Worm (Caenorhabditis elegans) whole organism, young adult: Measurements from ENCODE around the gene C39E9.12.

ENCODE experiments used
- Y95B8A.8 ChIP-seq: fragments of 200-800 bp; sonication (Bioruptor generic); IDR thresholded peaks from 2 replicates; pipeline ENCODE4 v1.3.6; 2022; ENCODE audit warnings: missing genetic modification reagents, missing genetic modification characterization, missing compliant biosample characterization
- aptf-2 ChIP-seq: fragments of 200-800 bp; sonication (Bioruptor generic); conservative IDR thresholded peaks from 2 replicates; pipeline ENCODE4 v1.3.6; 2022; ENCODE audit warnings: missing genetic modification reagents, missing genetic modification characterization, missing compliant biosample characterization
- die-1 ChIP-seq: sonication (generic microtip); optimal IDR thresholded peaks from 2 replicates; lab custom pipeline; 2016; ENCODE audit warnings: missing genotype, mild to moderate bottlenecking, missing genetic modification characterization, missing compliant biosample characterization
- efl-1 ChIP-seq: fragments of 150-350 bp; optimal IDR thresholded peaks from 2 replicates; lab custom pipeline; 2014; ENCODE audit warnings: missing biosample characterization, missing genetic modification reagents, missing genetic modification characterization
- egl-18 ChIP-seq: fragments of 200-800 bp; sonication (Bioruptor generic); IDR thresholded peaks from 2 replicates; pipeline ENCODE4 v1.3.6; 2022; ENCODE audit warnings: missing genetic modification reagents, missing genetic modification characterization, missing compliant biosample characterization
- ets-4 ChIP-seq: fragments of 200-800 bp; sonication (Bioruptor generic); optimal IDR thresholded peaks from 2 replicates; lab custom pipeline; 2018; ENCODE audit warnings: mild to moderate bottlenecking, missing genetic modification characterization, missing compliant biosample characterization
- hmg-1.2 ChIP-seq: fragments of 200-800 bp; sonication (Bioruptor generic); IDR thresholded peaks from 2 replicates; pipeline ENCODE4 v1.3.6; 2022; ENCODE audit warnings: missing genetic modification reagents, missing genetic modification characterization, missing compliant biosample characterization
- lin-26 ChIP-seq: fragments of 200-800 bp; sonication (Bioruptor generic); IDR thresholded peaks from 2 replicates; pipeline ENCODE4 v1.3.6; 2022; ENCODE audit warnings: missing genetic modification reagents, missing genetic modification characterization, missing compliant biosample characterization
- madf-6 ChIP-seq: fragments of 200-800 bp; sonication (Bioruptor generic); IDR thresholded peaks from 2 replicates; pipeline ENCODE4 v1.3.6; 2022; ENCODE audit warnings: missing genetic modification reagents, missing genetic modification characterization, missing compliant biosample characterization
- nhr-27 ChIP-seq: fragments of 200-800 bp; sonication (Bioruptor generic); optimal IDR thresholded peaks from 2 replicates; lab custom pipeline; 2018; ENCODE audit warnings: mild to moderate bottlenecking, missing genetic modification characterization, moderate library complexity, missing compliant biosample characterization
- pha-4 ChIP-seq: fragments of 150-350 bp; sonication (generic microtip); optimal IDR thresholded peaks from 2 replicates; lab custom pipeline; 2014; ENCODE audit warnings: missing biosample characterization, missing genetic modification reagents, missing genetic modification characterization
- snpc-1.3 ChIP-seq: sonication (generic microtip); optimal IDR thresholded peaks from 2 replicates; lab custom pipeline; 2017; ENCODE audit warnings: missing genetic modification characterization, mild to moderate bottlenecking, missing compliant biosample characterization, antibody characterized with exemption, moderate library complexity, missing genotype, missing genetic modification reagents; ENCODE audit not compliant: insufficient read depth
- ztf-22 ChIP-seq: fragments of 200-800 bp; sonication (Bioruptor generic); optimal IDR thresholded peaks from 2 replicates; lab custom pipeline; 2018; ENCODE audit warnings: mild to moderate bottlenecking, missing genetic modification characterization, moderate library complexity, missing compliant biosample characterization

DNA sequence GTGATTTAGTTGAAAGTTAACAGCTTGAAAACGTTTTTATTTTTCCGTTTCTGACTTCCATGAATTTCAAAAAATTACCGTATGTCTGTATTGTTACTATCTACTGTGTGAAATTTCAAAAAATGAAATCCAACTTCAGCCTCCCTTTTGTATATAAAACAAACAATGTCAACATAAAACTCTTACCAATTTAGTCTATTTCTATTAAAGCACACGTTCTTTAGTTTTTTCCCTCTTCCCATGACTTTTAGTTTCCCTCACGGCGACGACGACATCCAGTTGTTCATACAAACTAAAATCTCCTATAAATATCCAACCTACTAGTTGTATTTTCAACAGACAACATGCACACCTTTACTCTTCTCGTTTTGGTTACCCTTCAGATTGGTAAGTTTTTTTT is 34.5 kb upstream of the C39E9.12 start, which contains the start of gene scl-3:
- TF ChIP-seq lin-26 = no peak
- TF ChIP-seq pha-4 = no peak
- TF ChIP-seq Y95B8A.8 (GFP tag; lab: Robert Waterston, UW) = no peak
- no peak for TF ChIP-seq madf-6
- TF ChIP-seq snpc-1.3 (tag; lab: Kevin White, UChicago) = no peak
- no peak for TF ChIP-seq hmg-1.2
- TF ChIP-seq efl-1 (GFP tag; lab: Kevin White, UChicago) = no peak
- TF ChIP-seq ets-4 (GFP tag; lab: Kevin White, UChicago) = no peak
- TF ChIP-seq egl-18 = no peak
- no peak for TF ChIP-seq die-1 (tag; lab: Kevin White, UChicago)
- no peak for TF ChIP-seq nhr-27
- TF ChIP-seq ztf-22 = no peak
- no peak for TF ChIP-seq aptf-2 (GFP tag; lab: Robert Waterston, UW)
